Worm (Caenorhabditis elegans) whole organism, L4/young adult: ENCODE measurements around the gene srz-59.

ENCODE experiments used
- dao-5 ChIP-seq: sonication (generic microtip); optimal IDR thresholded peaks from 2 replicates; lab custom pipeline; 2016; ENCODE audit warnings: missing genotype, missing genetic modification characterization, moderate library complexity, missing compliant biosample characterization
- him-1 ChIP-seq: sonication (generic microtip); optimal IDR thresholded peaks from 2 replicates; lab custom pipeline; 2016; ENCODE audit warnings: missing genotype, missing genetic modification reagents, missing genetic modification characterization, missing compliant biosample characterization

DNA sequence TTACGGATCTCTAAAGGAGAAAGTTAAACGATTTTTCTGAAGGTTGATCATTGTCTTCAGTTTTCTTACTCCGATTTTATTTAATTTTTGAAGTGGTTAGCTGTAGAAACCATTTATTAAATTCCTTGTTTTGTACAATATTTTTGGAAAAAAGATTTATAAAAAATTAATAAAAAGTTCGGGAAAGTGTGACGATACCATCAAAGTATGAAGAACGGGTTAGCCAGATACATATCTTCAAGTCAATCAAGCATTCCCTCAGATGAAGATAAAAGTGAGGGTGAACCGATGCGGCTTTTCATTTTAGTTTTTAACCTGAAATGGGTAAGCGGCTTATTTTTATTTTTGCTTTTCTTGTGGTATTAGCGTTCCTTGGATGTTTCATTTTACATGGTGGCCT, 33.6 kb downstream of the srz-59 start, which contains the start of gene R05A10.6:
- TF ChIP-seq him-1 = no peak
- no peak for TF ChIP-seq dao-5
